Worm (Caenorhabditis elegans) whole organism, young adult: Measurements from ENCODE around the gene nhr-105.

Experiments
- B0261.1 ChIP-seq: sonication (generic microtip); optimal IDR thresholded peaks from 2 replicates; lab custom pipeline; 2016; ENCODE audit warnings: mild to moderate bottlenecking, missing genetic modification characterization, moderate library complexity, missing compliant biosample characterization
- C06A6.2 ChIP-seq: fragments of 200-800 bp; sonication (Bioruptor generic); conservative IDR thresholded peaks from 2 replicates; pipeline ENCODE4 v1.3.6; 2022; ENCODE audit warnings: missing genetic modification characterization, missing compliant biosample characterization
- C17E4.6 ChIP-seq: fragments of 200-800 bp; sonication (Bioruptor generic); IDR thresholded peaks from 2 replicates; pipeline ENCODE4 v1.3.6; 2022; ENCODE audit warnings: missing genetic modification reagents, missing genetic modification characterization, missing compliant biosample characterization
- D2030.7 ChIP-seq: fragments of 200-800 bp; sonication (Bioruptor generic); IDR thresholded peaks from 2 replicates; pipeline ENCODE4 v1.3.6; 2022; ENCODE audit warnings: missing genetic modification reagents, missing genetic modification characterization, missing compliant biosample characterization
- F33H1.4 ChIP-seq: fragments of 200-800 bp; sonication (Bioruptor generic); IDR thresholded peaks from 2 replicates; pipeline ENCODE4 v1.3.6; 2022; ENCODE audit warnings: missing genetic modification reagents, missing genetic modification characterization, missing compliant biosample characterization
- K11D2.4 ChIP-seq: fragments of 200-800 bp; sonication (Bioruptor generic); IDR thresholded peaks from 2 replicates; pipeline ENCODE4 v1.3.6; 2022; ENCODE audit warnings: missing genetic modification reagents, missing genetic modification characterization, missing compliant biosample characterization
- K12H6.12 ChIP-seq: fragments of 200-800 bp; sonication (Bioruptor generic); optimal IDR thresholded peaks from 2 replicates; lab custom pipeline; 2018; ENCODE audit warnings: mild to moderate bottlenecking, missing genetic modification characterization, missing compliant biosample characterization
- Y53G8AR.9 ChIP-seq: fragments of 200-800 bp; sonication (Bioruptor generic); conservative IDR thresholded peaks from 2 replicates; pipeline ENCODE4 v1.3.6; 2022; ENCODE audit warnings: missing genetic modification reagents, missing genetic modification characterization, missing compliant biosample characterization
- Y95B8A.8 ChIP-seq: fragments of 200-800 bp; sonication (Bioruptor generic); IDR thresholded peaks from 2 replicates; pipeline ENCODE4 v1.3.6; 2022; ENCODE audit warnings: missing genetic modification reagents, missing genetic modification characterization, missing compliant biosample characterization
- ama-1 ChIP-seq, 3 experiments: fragments of 150-350 bp in 1 of 3; sonication (generic microtip) in 2 of 3; optimal IDR thresholded peaks; 2 replicates each; lab custom pipeline; 2014 to 2018; ENCODE audit warnings: missing biosample characterization in 2 of 3, missing genetic modification characterization in 2 of 3, missing genetic modification reagents in 2 of 3
- athp-1 ChIP-seq: sonication (generic microtip); optimal IDR thresholded peaks from 2 replicates; lab custom pipeline; 2017; ENCODE audit warnings: mild to moderate bottlenecking, missing genetic modification characterization, missing compliant biosample characterization
- attf-6 ChIP-seq: fragments of 200-800 bp; sonication (Bioruptor generic); IDR thresholded peaks from 2 replicates; pipeline ENCODE4 v1.3.6; 2022; ENCODE audit warnings: missing genetic modification reagents, missing genetic modification characterization, missing compliant biosample characterization
- cebp-2 ChIP-seq: fragments of 200-800 bp; sonication (Bioruptor generic); IDR thresholded peaks from 2 replicates; pipeline ENCODE4 v1.3.6; 2022; ENCODE audit warnings: missing genetic modification characterization, missing compliant biosample characterization
- ceh-100 ChIP-seq: fragments of 200-800 bp; sonication (Bioruptor generic); IDR thresholded peaks from 2 replicates; pipeline ENCODE4 v1.3.6; 2022; ENCODE audit warnings: missing genetic modification reagents, missing genetic modification characterization, missing compliant biosample characterization
- ceh-27 ChIP-seq: fragments of 200-800 bp; sonication (Bioruptor generic); optimal IDR thresholded peaks from 2 replicates; lab custom pipeline; 2018; ENCODE audit warnings: mild to moderate bottlenecking, missing genetic modification characterization, moderate library complexity, missing compliant biosample characterization
- ceh-91 ChIP-seq: fragments of 200-800 bp; sonication (Bioruptor generic); IDR thresholded peaks from 2 replicates; pipeline ENCODE4 v1.3.6; 2022; ENCODE audit warnings: missing genetic modification reagents, missing genetic modification characterization, missing compliant biosample characterization
- die-1 ChIP-seq: sonication (generic microtip); optimal IDR thresholded peaks from 2 replicates; lab custom pipeline; 2016; ENCODE audit warnings: missing genotype, mild to moderate bottlenecking, missing genetic modification characterization, missing compliant biosample characterization
- dpff-1 ChIP-seq: sonication (generic microtip); optimal IDR thresholded peaks from 2 replicates; lab custom pipeline; 2017; ENCODE audit warnings: mild to moderate bottlenecking, missing genetic modification characterization, missing compliant biosample characterization
- efl-1 ChIP-seq: fragments of 150-350 bp; optimal IDR thresholded peaks from 2 replicates; lab custom pipeline; 2014; ENCODE audit warnings: missing biosample characterization, missing genetic modification reagents, missing genetic modification characterization
- egl-18 ChIP-seq: fragments of 200-800 bp; sonication (Bioruptor generic); IDR thresholded peaks from 2 replicates; pipeline ENCODE4 v1.3.6; 2022; ENCODE audit warnings: missing genetic modification reagents, missing genetic modification characterization, missing compliant biosample characterization
- gei-17 ChIP-seq: fragments of 200-800 bp; sonication (Bioruptor generic); optimal IDR thresholded peaks from 2 replicates; lab custom pipeline; 2018; ENCODE audit warnings: mild to moderate bottlenecking, missing genetic modification characterization, missing compliant biosample characterization
- hsf-1 ChIP-seq: fragments of 200-800 bp; sonication (Bioruptor generic); IDR thresholded peaks from 2 replicates; pipeline ENCODE4 v1.3.6; 2022; ENCODE audit warnings: missing genetic modification reagents, missing genetic modification characterization, missing compliant biosample characterization
- let-526 ChIP-seq: fragments of 200-800 bp; sonication (Bioruptor generic); IDR thresholded peaks from 2 replicates; pipeline ENCODE4 v1.3.6; 2022; ENCODE audit warnings: missing genetic modification reagents, missing genetic modification characterization, missing compliant biosample characterization
- lin-35 ChIP-seq, 3 experiments: fragments of 150-350 bp in 2 of 3; sonication (generic microtip) in 1 of 3; optimal IDR thresholded peaks; 2 replicates each; lab custom pipeline; 2014 to 2018; ENCODE audit warnings: missing biosample characterization in 3 of 3, missing genetic modification characterization in 3 of 3, missing genetic modification reagents in 3 of 3
- lin-40 ChIP-seq: sonication (generic microtip); optimal IDR thresholded peaks from 2 replicates; lab custom pipeline; 2016; ENCODE audit warnings: missing genetic modification characterization, mild to moderate bottlenecking, missing compliant biosample characterization, missing genotype, missing genetic modification reagents
- lin-54 ChIP-seq: fragments of 200-800 bp; sonication (Bioruptor generic); optimal IDR thresholded peaks from 2 replicates; lab custom pipeline; 2018; ENCODE audit warnings: mild to moderate bottlenecking, missing genetic modification characterization, missing compliant biosample characterization
- lir-1 ChIP-seq: fragments of 200-800 bp; sonication (Bioruptor generic); conservative IDR thresholded peaks from 2 replicates; pipeline ENCODE4 v1.3.6; 2022; ENCODE audit warnings: missing genetic modification reagents, missing genetic modification characterization, missing compliant biosample characterization
- lsl-1 ChIP-seq: fragments of 200-800 bp; sonication (Bioruptor generic); optimal IDR thresholded peaks from 2 replicates; lab custom pipeline; 2018; ENCODE audit warnings: mild to moderate bottlenecking, missing genetic modification characterization, moderate library complexity, missing compliant biosample characterization
- lsy-27 ChIP-seq: sonication (generic microtip); optimal IDR thresholded peaks from 2 replicates; lab custom pipeline; 2017; ENCODE audit warnings: missing genetic modification characterization, mild to moderate bottlenecking, missing compliant biosample characterization, antibody characterized with exemption, missing genotype, borderline replicate concordance; ENCODE audit not compliant: insufficient read depth
- madf-8 ChIP-seq: fragments of 200-800 bp; sonication (Bioruptor generic); conservative IDR thresholded peaks from 2 replicates; pipeline ENCODE4 v1.3.6; 2022; ENCODE audit warnings: missing genetic modification reagents, missing genetic modification characterization, missing compliant biosample characterization
- mcd-1 ChIP-seq: fragments of 200-800 bp; sonication (Bioruptor generic); IDR thresholded peaks from 2 replicates; pipeline ENCODE4 v1.3.6; 2022; ENCODE audit warnings: missing genetic modification reagents, missing genetic modification characterization, missing compliant biosample characterization
- nfyb-1 ChIP-seq: fragments of 200-800 bp; sonication (Bioruptor generic); IDR thresholded peaks from 2 replicates; pipeline ENCODE4 v1.3.6; 2022; ENCODE audit warnings: missing genetic modification reagents, missing genetic modification characterization, missing compliant biosample characterization
- nhr-120 ChIP-seq: fragments of 200-800 bp; sonication (Bioruptor generic); IDR thresholded peaks from 2 replicates; pipeline ENCODE4 v1.3.6; 2022; ENCODE audit warnings: missing genetic modification characterization, missing compliant biosample characterization
- nhr-80 ChIP-seq: sonication (generic microtip); optimal IDR thresholded peaks from 2 replicates; lab custom pipeline; 2016; ENCODE audit warnings: missing genetic modification characterization, missing compliant biosample characterization
- nhr-90 ChIP-seq: sonication (generic microtip); optimal IDR thresholded peaks from 2 replicates; lab custom pipeline; 2016; ENCODE audit warnings: missing genotype, mild to moderate bottlenecking, missing genetic modification characterization, missing compliant biosample characterization
- pha-4 ChIP-seq: fragments of 150-350 bp; sonication (generic microtip); optimal IDR thresholded peaks from 2 replicates; lab custom pipeline; 2014; ENCODE audit warnings: missing biosample characterization, missing genetic modification reagents, missing genetic modification characterization
- repo-1 ChIP-seq: sonication (generic microtip); optimal IDR thresholded peaks from 2 replicates; lab custom pipeline; 2017; ENCODE audit warnings: mild to moderate bottlenecking, missing genetic modification characterization, missing compliant biosample characterization
- rpc-1 ChIP-seq, 2 experiments: fragments of 150-350 bp in 1 of 2; sonication (generic microtip) in 1 of 2; optimal IDR thresholded peaks; 2 replicates each; lab custom pipeline; 2014 to 2018; ENCODE audit warnings: missing biosample characterization in 1 of 2, missing genetic modification characterization in 1 of 2, missing genetic modification reagents in 1 of 2, missing genotype in 1 of 2
- snpc-1.1 ChIP-seq: sonication (generic microtip); optimal IDR thresholded peaks from 2 replicates; lab custom pipeline; 2017; ENCODE audit warnings: missing genetic modification characterization, mild to moderate bottlenecking, missing compliant biosample characterization, antibody characterized with exemption, moderate library complexity, missing genotype, missing genetic modification reagents; ENCODE audit not compliant: insufficient read depth
- unc-62 ChIP-seq: fragments of 150-350 bp; optimal IDR thresholded peaks from 2 replicates; lab custom pipeline; 2014; ENCODE audit warnings: missing biosample characterization, missing genetic modification reagents, missing genetic modification characterization
- xnd-1 ChIP-seq: sonication (generic microtip); optimal IDR thresholded peaks from 2 replicates; lab custom pipeline; 2016; ENCODE audit warnings: missing genotype, missing genetic modification reagents, missing genetic modification characterization, missing compliant biosample characterization
- zim-3 ChIP-seq: sonication (generic microtip); optimal IDR thresholded peaks from 2 replicates; lab custom pipeline; 2017; ENCODE audit warnings: mild to moderate bottlenecking, missing genetic modification characterization, moderate library complexity, missing compliant biosample characterization
- ztf-22 ChIP-seq: fragments of 200-800 bp; sonication (Bioruptor generic); optimal IDR thresholded peaks from 2 replicates; lab custom pipeline; 2018; ENCODE audit warnings: mild to moderate bottlenecking, missing genetic modification characterization, moderate library complexity, missing compliant biosample characterization
- ztf-25 ChIP-seq: fragments of 200-800 bp; sonication (Bioruptor generic); IDR thresholded peaks from 2 replicates; pipeline ENCODE4 v1.3.6; 2022; ENCODE audit warnings: missing genetic modification reagents, missing genetic modification characterization, missing compliant biosample characterization
- ztf-28 ChIP-seq: fragments of 200-800 bp; sonication (Bioruptor generic); IDR thresholded peaks from 2 replicates; pipeline ENCODE4 v1.3.6; 2022; ENCODE audit warnings: missing genetic modification reagents, missing genetic modification characterization, missing compliant biosample characterization

Gene nhr-105

ce11 chrIV:7039476-7040261 is 10.3 kb upstream of the nhr-105 start, which contains the start of the genes cogc-2 and klp-18 (continued):
- TF ChIP-seq gei-17 (GFP tag; lab: Kevin White, UChicago) (no peak), dpff-1 (no peak), lsy-27 (tag; lab: Kevin White, UChicago) (no peak), lir-1 (GFP tag; lab: Robert Waterston, UW) (peak; percentile 75), D2030.7 (GFP tag; lab: Robert Waterston, UW) (peak; percentile 98), mcd-1 (GFP tag; lab: Robert Waterston, UW) (peak; percentile 93), Y95B8A.8 (GFP tag; lab: Robert Waterston, UW) (peak; percentile 90), ama-1 (optimal IDR thresholded peaks at IDR 0.05; lab: Kevin White, UChicago) (no peak), ama-1 (GFP tag; optimal IDR thresholded peaks at IDR 0.05; lab: Kevin White, UChicago) (no peak), cebp-2 (GFP tag; lab: Robert Waterston, UW) (no peak), efl-1 (peak; percentile 99), ceh-100 (GFP tag; lab: Robert Waterston, UW) (peak; percentile 62), C17E4.6 (GFP tag; lab: Robert Waterston, UW) (peak; percentile 68), lsl-1 (GFP tag; lab: Kevin White, UChicago) (peak; percentile 99), hsf-1 (GFP tag; lab: Robert Waterston, UW) (peak; percentile 89), Y53G8AR.9 (peak; percentile 47; the same call in 1 of the 2 replicates), athp-1 (peak; percentile 78), xnd-1 (tag; lab: Kevin White, UChicago) (peak; percentile 100), rpc-1 (optimal IDR thresholded peaks at IDR 0.05; lab: Kevin White, UChicago) (peak; percentile 35), rpc-1 (tag; optimal IDR thresholded peaks at IDR 0.05; lab: Kevin White, UChicago) (no peak), attf-6 (GFP tag; lab: Robert Waterston, UW) (peak; percentile 87), lin-54 (GFP tag; lab: Kevin White, UChicago) (peak; percentile 85), ztf-25 (GFP tag; lab: Robert Waterston, UW) (0 out of 2 replicates have a peak, but pooled peaks have one; percentile 23), K11D2.4 (GFP tag; lab: Robert Waterston, UW) (peak; percentile 49; the same call in 1 of the 2 replicates), madf-8 (GFP tag; lab: Robert Waterston, UW) (peak; percentile 100), C06A6.2 (GFP tag; lab: Robert Waterston, UW) (0 out of 2 replicates have a peak, but pooled peaks have one; percentile 47), ztf-28 (GFP tag; lab: Robert Waterston, UW) (peak; percentile 77), repo-1 (peak; percentile 69), pha-4 (peak; percentile 67)

DNA sequence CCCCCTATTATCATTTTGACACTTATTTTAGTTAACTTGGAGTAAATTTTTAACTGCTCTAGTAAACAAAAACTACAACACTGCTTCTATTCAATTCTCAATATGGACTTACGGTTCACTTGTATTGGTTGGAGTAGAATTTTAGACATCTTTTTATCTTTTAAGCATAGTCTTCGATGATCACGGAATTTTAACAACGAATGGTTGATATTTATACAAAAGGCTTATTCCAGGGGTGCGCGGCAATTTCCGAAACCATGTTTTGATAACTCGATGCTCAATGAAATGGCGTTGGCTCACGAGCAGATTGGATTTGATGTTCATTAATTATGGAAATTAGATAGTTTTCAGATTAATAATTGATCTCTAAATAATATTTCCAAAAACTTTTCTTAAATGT is 6.5 kb upstream of the nhr-105 start:
- TF ChIP-seq nhr-90 (tag; lab: Kevin White, UChicago) (no peak), nhr-120 (no peak), egl-18 (GFP tag; lab: Robert Waterston, UW) (0 out of 2 replicates have a peak, but pooled peaks have one; percentile 57), unc-62 (GFP tag; lab: Kevin White, UChicago) (no peak), F33H1.4 (peak; percentile 50), lin-40 (no peak), let-526 (GFP tag; lab: Robert Waterston, UW) (no peak), die-1 (tag; lab: Kevin White, UChicago) (peak; percentile 28), hsf-1 (GFP tag; lab: Robert Waterston, UW) (peak; percentile 85), snpc-1.1 (peak; percentile 59), ceh-27 (GFP tag; lab: Kevin White, UChicago) (no peak), lin-35 (GFP tag; optimal IDR thresholded peaks at IDR 0.05; lab: Kevin White, UChicago) (peak in 1 of 3 experiments; percentile 4), K12H6.12 (tag; lab: Kevin White, UChicago) (no peak), B0261.1 (peak; percentile 6), madf-8 (GFP tag; lab: Robert Waterston, UW) (peak; percentile 38), ceh-91 (GFP tag; lab: Robert Waterston, UW) (0 out of 2 replicates have a peak, but pooled peaks have one; percentile 13), ztf-22 (GFP tag; lab: Kevin White, UChicago) (no peak), nfyb-1 (GFP tag; lab: Robert Waterston, UW) (no peak), nhr-80 (tag; lab: Kevin White, UChicago) (no peak), zim-3 (tag; lab: Kevin White, UChicago) (no peak), cebp-2 (GFP tag; lab: Robert Waterston, UW) (0 out of 2 replicates have a peak, but pooled peaks have one; percentile 70)
